Worm (Caenorhabditis elegans) whole organism, mixed stage, embryonic: ENCODE measurements around the gene dyrb-1.

Source experiments
- bed-3 ChIP-seq: fragments of 200-800 bp; sonication (Bioruptor generic); optimal IDR thresholded peaks from 3 replicates; lab custom pipeline; 2018; ENCODE audit warnings: mild to moderate bottlenecking, missing genetic modification characterization, moderate library complexity, missing compliant biosample characterization
- ceh-83 ChIP-seq: fragments of 200-800 bp; sonication (Bioruptor generic); optimal IDR thresholded peaks from 2 replicates; lab custom pipeline; 2018; ENCODE audit warnings: mild to moderate bottlenecking, missing genetic modification characterization, missing compliant biosample characterization
- cnd-1 ChIP-seq: fragments of 200-800 bp; sonication (Bioruptor generic); optimal IDR thresholded peaks from 2 replicates; lab custom pipeline; 2018; ENCODE audit warnings: mild to moderate bottlenecking, missing genetic modification characterization, missing compliant biosample characterization
- elt-1 ChIP-seq: sonication (generic microtip); optimal IDR thresholded peaks from 2 replicates; lab custom pipeline; 2017; ENCODE audit warnings: missing genetic modification characterization, mild to moderate bottlenecking, missing compliant biosample characterization, antibody characterized with exemption, moderate library complexity, borderline replicate concordance; ENCODE audit not compliant: insufficient read depth
- elt-3 ChIP-seq: fragments of 150-350 bp; optimal IDR thresholded peaks from 2 replicates; lab custom pipeline; 2014; ENCODE audit warnings: missing biosample characterization, missing genetic modification characterization
- flh-1 ChIP-seq: fragments of 200-800 bp; sonication (Bioruptor generic); optimal IDR thresholded peaks from 2 replicates; lab custom pipeline; 2018; ENCODE audit warnings: mild to moderate bottlenecking, missing genetic modification characterization, moderate library complexity, missing compliant biosample characterization
- lsy-2 ChIP-seq: fragments of 150-350 bp; optimal IDR thresholded peaks from 2 replicates; lab custom pipeline; 2014; ENCODE audit warnings: missing biosample characterization, missing genetic modification characterization
- nhr-12 ChIP-seq: fragments of 150-350 bp; optimal IDR thresholded peaks from 2 replicates; lab custom pipeline; 2014; ENCODE audit warnings: missing biosample characterization, missing genetic modification characterization
- nhr-237 ChIP-seq: fragments of 150-350 bp; optimal IDR thresholded peaks from 2 replicates; lab custom pipeline; 2014; ENCODE audit warnings: missing biosample characterization, missing genetic modification characterization
- snpc-4 ChIP-seq: fragments of 150-350 bp; optimal IDR thresholded peaks from 2 replicates; lab custom pipeline; 2014; ENCODE audit warnings: missing biosample characterization, missing genetic modification characterization
- unc-62 ChIP-seq: fragments of 150-350 bp; optimal IDR thresholded peaks from 2 replicates; lab custom pipeline; 2014; ENCODE audit warnings: missing biosample characterization, missing genetic modification reagents, missing genetic modification characterization
- ztf-11 ChIP-seq: fragments of 150-350 bp; optimal IDR thresholded peaks from 2 replicates; lab custom pipeline; 2014; ENCODE audit warnings: missing biosample characterization, missing genetic modification characterization

DNA sequence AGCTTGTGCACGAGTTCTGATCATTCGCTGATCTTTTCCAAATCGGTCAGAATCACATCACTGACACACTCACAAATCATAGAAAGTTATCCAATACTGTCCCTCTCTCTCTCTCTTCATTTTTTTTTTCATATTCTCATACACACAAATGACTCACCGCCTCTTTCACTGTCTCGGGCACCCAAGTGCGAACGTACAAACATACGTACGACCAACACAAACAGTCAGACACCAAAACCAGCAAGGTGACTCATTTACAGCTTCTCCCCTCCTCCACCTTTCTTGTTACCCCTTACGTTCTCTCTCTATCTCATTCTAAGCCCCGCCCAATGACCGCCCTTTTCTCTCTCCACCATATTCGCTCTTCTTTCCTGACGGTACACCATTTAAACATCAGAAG lies 20.0 kb upstream of the dyrb-1 start:
- TF ChIP-seq elt-1 (tag; lab: Kevin White, UChicago) (no peak), ztf-11 (tag; lab: Kevin White, UChicago) (no peak), bed-3 (GFP tag; lab: Kevin White, UChicago) (no peak), elt-3 (no peak), nhr-237 (tag; lab: Kevin White, UChicago) (no peak), lsy-2 (tag; lab: Kevin White, UChicago) (no peak), cnd-1 (tag; lab: Kevin White, UChicago) (no peak), nhr-12 (tag; lab: Kevin White, UChicago) (no peak), flh-1 (no peak), unc-62 (GFP tag; lab: Kevin White, UChicago) (no peak), snpc-4 (tag; lab: Kevin White, UChicago) (no peak), ceh-83 (no peak)
